Worm (Caenorhabditis elegans) whole organism, L3 larva: Measurements from ENCODE around the gene C56G3.2.

Source experiments
- R02D3.7 ChIP-seq: fragments of 150-350 bp; optimal IDR thresholded peaks from 2 replicates; lab custom pipeline; 2014; ENCODE audit warnings: missing biosample characterization, missing genetic modification characterization
- aly-2 ChIP-seq: fragments of 150-350 bp; optimal IDR thresholded peaks from 2 replicates; lab custom pipeline; 2014; ENCODE audit warnings: missing biosample characterization, missing genetic modification characterization
- ama-1 ChIP-seq: fragments of 150-350 bp; optimal IDR thresholded peaks from 2 replicates; lab custom pipeline; 2018
- ceh-16 ChIP-seq: sonication (generic microtip); optimal IDR thresholded peaks from 2 replicates; lab custom pipeline; 2017; ENCODE audit warnings: missing biosample characterization, missing genetic modification characterization
- ceh-28 ChIP-seq: fragments of 150-350 bp; optimal IDR thresholded peaks from 2 replicates; lab custom pipeline; 2014; ENCODE audit warnings: missing biosample characterization, missing genetic modification reagents, missing genetic modification characterization
- ceh-82 ChIP-seq: fragments of 150-350 bp; optimal IDR thresholded peaks from 2 replicates; lab custom pipeline; 2014; ENCODE audit warnings: missing biosample characterization, missing genetic modification characterization
- ceh-9 ChIP-seq: sonication (generic microtip); optimal IDR thresholded peaks from 2 replicates; lab custom pipeline; 2018; ENCODE audit warnings: missing biosample characterization, missing genetic modification characterization
- daf-12 ChIP-seq: fragments of 150-350 bp; optimal IDR thresholded peaks from 2 replicates; lab custom pipeline; 2014; ENCODE audit warnings: missing biosample characterization, missing genetic modification reagents, missing genetic modification characterization
- egl-27 ChIP-seq: sonication (generic microtip); optimal IDR thresholded peaks from 4 replicates; lab custom pipeline; 2017; ENCODE audit warnings: missing biosample characterization, missing genetic modification reagents, missing genetic modification characterization
- egl-5 ChIP-seq: fragments of 150-350 bp; optimal IDR thresholded peaks from 2 replicates; lab custom pipeline; 2017; ENCODE audit warnings: missing biosample characterization, missing genetic modification reagents, missing genetic modification characterization, inconsistent platforms
- elt-1 ChIP-seq: fragments of 150-350 bp; optimal IDR thresholded peaks from 2 replicates; lab custom pipeline; 2014; ENCODE audit warnings: missing biosample characterization, missing genetic modification characterization
- elt-2 ChIP-seq: sonication (generic microtip); optimal IDR thresholded peaks from 2 replicates; lab custom pipeline; 2016; ENCODE audit warnings: missing genetic modification reagents, mild to moderate bottlenecking, missing genetic modification characterization, missing compliant biosample characterization
- elt-3 ChIP-seq, 3 experiments: fragments of 150-350 bp in 1 of 3; sonication (generic microtip) in 2 of 3; optimal IDR thresholded peaks; 2 replicates in 2 of 3; 4 replicates in 1 of 3; lab custom pipeline; 2014 to 2017; ENCODE audit warnings: missing biosample characterization in 3 of 3, missing genetic modification characterization in 3 of 3
- eor-1 ChIP-seq, 2 experiments: fragments of 150-350 bp; optimal IDR thresholded peaks; 2 replicates each; lab custom pipeline; 2014 to 2018; ENCODE audit warnings: missing biosample characterization in 2 of 2, missing genetic modification characterization in 2 of 2
- fkh-10 ChIP-seq: sonication (generic microtip); optimal IDR thresholded peaks from 2 replicates; lab custom pipeline; 2017; ENCODE audit warnings: missing biosample characterization, missing genetic modification reagents, missing genetic modification characterization
- fos-1 ChIP-seq: fragments of 150-350 bp; optimal IDR thresholded peaks from 2 replicates; lab custom pipeline; 2014; ENCODE audit warnings: missing biosample characterization, missing genetic modification characterization
- hmg-11 ChIP-seq: sonication (generic microtip); optimal IDR thresholded peaks from 2 replicates; lab custom pipeline; 2016; ENCODE audit warnings: missing genetic modification characterization, missing compliant biosample characterization
- jun-1 ChIP-seq: fragments of 150-350 bp; optimal IDR thresholded peaks from 2 replicates; lab custom pipeline; 2014; ENCODE audit warnings: missing biosample characterization, missing genetic modification reagents, missing genetic modification characterization
- lin-15B ChIP-seq: fragments of 150-350 bp; optimal IDR thresholded peaks from 2 replicates; lab custom pipeline; 2014; ENCODE audit warnings: missing biosample characterization, missing genetic modification characterization
- lin-39 ChIP-seq: fragments of 150-350 bp; optimal IDR thresholded peaks from 2 replicates; lab custom pipeline; 2018; ENCODE audit warnings: missing biosample characterization, missing genetic modification reagents, missing genetic modification characterization
- lsy-12 ChIP-seq: sonication (generic microtip); optimal IDR thresholded peaks from 2 replicates; lab custom pipeline; 2016; ENCODE audit warnings: mild to moderate bottlenecking, missing genetic modification characterization, missing compliant biosample characterization
- mdl-1 ChIP-seq: fragments of 150-350 bp; optimal IDR thresholded peaks from 2 replicates; lab custom pipeline; 2014; ENCODE audit warnings: missing biosample characterization, missing genetic modification characterization
- nfya-1 ChIP-seq: sonication (generic microtip); optimal IDR thresholded peaks from 2 replicates; lab custom pipeline; 2017; ENCODE audit warnings: missing genetic modification characterization, mild to moderate bottlenecking, missing compliant biosample characterization, antibody characterized with exemption, moderate library complexity; ENCODE audit not compliant: insufficient read depth
- nhr-11 ChIP-seq: fragments of 150-350 bp; optimal IDR thresholded peaks from 2 replicates; lab custom pipeline; 2014; ENCODE audit warnings: missing biosample characterization, missing genetic modification characterization
- nhr-12 ChIP-seq: fragments of 150-350 bp; optimal IDR thresholded peaks from 2 replicates; lab custom pipeline; 2014; ENCODE audit warnings: missing biosample characterization, missing genetic modification characterization
- nhr-25 ChIP-seq: sonication (generic microtip); optimal IDR thresholded peaks from 2 replicates; lab custom pipeline; 2017; ENCODE audit warnings: missing biosample characterization, missing genetic modification characterization
- nhr-43 ChIP-seq: sonication (generic microtip); optimal IDR thresholded peaks from 2 replicates; lab custom pipeline; 2016; ENCODE audit warnings: mild to moderate bottlenecking, missing genetic modification characterization, missing compliant biosample characterization; ENCODE audit not compliant: poor library complexity, severe bottlenecking
- nhr-67 ChIP-seq: fragments of 150-350 bp; optimal IDR thresholded peaks from 2 replicates; lab custom pipeline; 2014; ENCODE audit warnings: missing biosample characterization, missing genetic modification characterization
- nhr-76 ChIP-seq: fragments of 150-350 bp; sonication (generic microtip); optimal IDR thresholded peaks from 5 replicates; lab custom pipeline; 2014; ENCODE audit warnings: missing biosample characterization, missing genetic modification characterization
- nhr-77 ChIP-seq: fragments of 150-350 bp; optimal IDR thresholded peaks from 2 replicates; lab custom pipeline; 2014; ENCODE audit warnings: missing biosample characterization, missing genetic modification characterization
- pha-4 ChIP-seq: fragments of 150-350 bp; optimal IDR thresholded peaks from 2 replicates; lab custom pipeline; 2014; ENCODE audit warnings: missing biosample characterization, missing genetic modification reagents, missing genetic modification characterization
- pqm-1 ChIP-seq: fragments of 150-350 bp; optimal IDR thresholded peaks from 2 replicates; lab custom pipeline; 2017; ENCODE audit warnings: missing biosample characterization, missing genetic modification characterization, inconsistent platforms
- sea-2 ChIP-seq: fragments of 150-350 bp; sonication (generic microtip); optimal IDR thresholded peaks from 4 replicates; lab custom pipeline; 2014; ENCODE audit warnings: missing biosample characterization, missing genetic modification reagents, missing genetic modification characterization
- skn-1 ChIP-seq: fragments of 150-350 bp; optimal IDR thresholded peaks from 2 replicates; lab custom pipeline; 2014; ENCODE audit warnings: missing biosample characterization, missing genetic modification characterization
- snpc-4 ChIP-seq: fragments of 150-350 bp; optimal IDR thresholded peaks from 2 replicates; lab custom pipeline; 2014; ENCODE audit warnings: missing biosample characterization, missing genetic modification characterization
- unc-39 ChIP-seq: sonication (generic microtip); optimal IDR thresholded peaks from 4 replicates; lab custom pipeline; 2017; ENCODE audit warnings: missing biosample characterization, missing genetic modification characterization
- unc-62 ChIP-seq: fragments of 150-350 bp; sonication (generic microtip); optimal IDR thresholded peaks from 4 replicates; lab custom pipeline; 2014; ENCODE audit warnings: missing biosample characterization, missing genetic modification reagents, missing genetic modification characterization
- ztf-11 ChIP-seq: fragments of 150-350 bp; optimal IDR thresholded peaks from 2 replicates; lab custom pipeline; 2014; ENCODE audit warnings: missing biosample characterization, missing genetic modification characterization
- ztf-4 ChIP-seq: fragments of 150-350 bp; optimal IDR thresholded peaks from 2 replicates; lab custom pipeline; 2014; ENCODE audit warnings: missing biosample characterization, missing genetic modification characterization

Gene C56G3.2

DNA sequence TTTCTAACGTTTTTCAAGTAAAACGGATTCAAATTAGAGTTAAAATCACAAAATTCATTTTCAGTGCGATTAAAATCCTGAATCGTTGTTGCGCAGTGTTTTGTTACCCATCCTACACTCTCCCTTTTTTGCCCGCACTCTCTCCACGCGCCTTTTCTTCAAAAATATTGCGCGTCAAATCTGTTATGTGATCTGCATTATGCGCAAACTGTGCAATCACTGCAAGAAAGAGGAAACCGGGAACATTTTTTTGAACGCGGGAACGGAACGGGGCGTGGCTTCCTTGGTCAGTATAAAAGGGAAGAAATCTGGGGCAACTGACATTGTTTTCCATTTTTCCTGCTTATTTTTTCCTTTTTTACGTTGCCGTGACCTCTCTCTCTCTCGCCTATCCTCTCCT, 25.0 kb upstream of the C56G3.2 start:
- TF ChIP-seq pha-4 (tag; lab: Kevin White, UChicago) (peak; percentile 10), elt-1 (tag; lab: Kevin White, UChicago) (peak; percentile 22), eor-1 (tag; optimal IDR thresholded peaks at IDR 0.05; lab: Kevin White, UChicago) (no peak), lin-39 (no peak), nhr-43 (tag; lab: Kevin White, UChicago) (no peak), ceh-82 (tag; lab: Kevin White, UChicago) (no peak), ztf-4 (tag; lab: Kevin White, UChicago) (no peak), nhr-77 (tag; lab: Kevin White, UChicago) (no peak), R02D3.7 (tag; lab: Kevin White, UChicago) (no peak), ceh-9 (no peak), ceh-28 (tag; lab: Kevin White, UChicago) (no peak), nhr-11 (tag; lab: Kevin White, UChicago) (no peak), nhr-76 (tag; lab: Kevin White, UChicago) (no peak), elt-3 (tag; optimal IDR thresholded peaks at IDR 0.05; lab: Kevin White, UChicago) (no peak), daf-12 (tag; lab: Kevin White, UChicago) (no peak), hmg-11 (peak; percentile 17), nfya-1 (tag; lab: Kevin White, UChicago) (peak; percentile 2), fos-1 (tag; lab: Kevin White, UChicago) (no peak), aly-2 (tag; lab: Kevin White, UChicago) (no peak)

- TF ChIP-seq ama-1 (lab: Kevin White, UChicago) (no peak), unc-62 (GFP tag; lab: Kevin White, UChicago) (no peak), lsy-12 (tag; lab: Kevin White, UChicago) (no peak), lin-39 (no peak), elt-2 (tag; lab: Kevin White, UChicago) (peak; percentile 97), eor-1 (tag; optimal IDR thresholded peaks at IDR 0.05; lab: Kevin White, UChicago) (no peak), fkh-10 (GFP tag; lab: Kevin White, UChicago) (no peak), elt-3 (tag; optimal IDR thresholded peaks at IDR 0.05; lab: Kevin White, UChicago) (no peak), jun-1 (tag; lab: Kevin White, UChicago) (peak; percentile 26), nhr-77 (tag; lab: Kevin White, UChicago) (peak; percentile 8), nfya-1 (tag; lab: Kevin White, UChicago) (peak; percentile 36), skn-1 (tag; lab: Kevin White, UChicago) (peak; percentile 88), pha-4 (tag; lab: Kevin White, UChicago) (peak; percentile 26), aly-2 (tag; lab: Kevin White, UChicago) (no peak), pqm-1 (peak; percentile 92)
These were observed 24.3 kb upstream of the C56G3.2 start, which contains the start of gene C07D8.6 for ce11 chrX:7340915-7341559. C07D8.6 (plus strand) TSS chrX:7341509.

DNA sequence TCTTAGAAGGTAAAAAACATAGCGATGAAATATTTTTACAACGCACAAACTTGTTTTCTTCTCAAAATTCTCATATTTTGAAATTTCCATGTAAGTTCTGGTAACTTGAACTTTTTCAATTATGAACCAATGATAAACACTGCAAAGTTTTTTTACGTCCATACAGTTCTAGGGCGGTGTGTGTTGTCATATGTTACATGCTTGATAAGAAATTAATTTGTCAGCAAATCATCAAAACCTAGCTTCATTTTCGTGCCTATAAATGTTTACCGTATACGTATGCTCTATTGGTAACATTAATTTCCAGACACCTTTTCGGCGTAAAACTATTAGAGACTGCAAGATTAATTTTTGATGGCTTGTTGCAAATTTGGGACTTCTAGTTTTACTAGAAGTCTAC, 22.1 kb upstream of the C56G3.2 start:
- TF ChIP-seq unc-39 (tag; lab: Kevin White, UChicago) (no peak), pha-4 (tag; lab: Kevin White, UChicago) (peak; percentile 30), elt-2 (tag; lab: Kevin White, UChicago) (peak; percentile 60), aly-2 (tag; lab: Kevin White, UChicago) (no peak), nfya-1 (tag; lab: Kevin White, UChicago) (no peak), skn-1 (tag; lab: Kevin White, UChicago) (peak; percentile 59)

ce11 chrX:7343747-7344146, 21.6 kb upstream of the C56G3.2 start, which contains the start of gene C07D8.5:
C07D8.5 (plus strand) TSS chrX:7344047.
- no peak for TF ChIP-seq nhr-67 (tag; lab: Kevin White, UChicago)
- no peak for TF ChIP-seq ceh-9
- no peak for TF ChIP-seq mdl-1
- no peak for TF ChIP-seq ceh-16 (tag; lab: Kevin White, UChicago)

- TF ChIP-seq sea-2 (GFP tag; lab: Kevin White, UChicago) (no peak), lin-15B (tag; lab: Kevin White, UChicago) (no peak), elt-3 (tag; optimal IDR thresholded peaks at IDR 0.05; lab: Kevin White, UChicago) (no peak), nhr-12 (tag; lab: Kevin White, UChicago) (no peak), unc-62 (GFP tag; lab: Kevin White, UChicago) (no peak), egl-27 (no peak), hmg-11 (no peak), fos-1 (tag; lab: Kevin White, UChicago) (no peak), snpc-4 (tag; lab: Kevin White, UChicago) (no peak), nhr-67 (tag; lab: Kevin White, UChicago) (no peak), egl-5 (tag; lab: Kevin White, UChicago) (no peak), ztf-11 (tag; lab: Kevin White, UChicago) (no peak), R02D3.7 (tag; lab: Kevin White, UChicago) (no peak), nhr-25 (no peak), ceh-82 (tag; lab: Kevin White, UChicago) (no peak), elt-2 (tag; lab: Kevin White, UChicago) (no peak), ceh-9 (no peak), pha-4 (tag; lab: Kevin White, UChicago) (no peak), skn-1 (tag; lab: Kevin White, UChicago) (no peak)
These were observed 4.4 kb downstream of the C56G3.2 start for ce11 chrX:7369770-7370169.
